Worm (Caenorhabditis elegans) whole organism, early embryonic: ENCODE results near the gene R05A10.4.

Source experiments
- ama-1 ChIP-seq: fragments of 150-350 bp; optimal IDR thresholded peaks from 2 replicates; lab custom pipeline; 2014
- tbx-11 ChIP-seq: fragments of 200-800 bp; sonication (Bioruptor generic); IDR thresholded peaks from 2 replicates; pipeline ENCODE4 v1.3.6; 2022; ENCODE audit warnings: missing genetic modification characterization, missing compliant biosample characterization

ce11 chrIV:14162772-14163171 lies 9.5 kb upstream of the R05A10.4 start, which contains the start of gene R05A10.7:
- TF ChIP-seq ama-1 (lab: Kevin White, UChicago) (no peak), tbx-11 (no peak)
